Worm (Caenorhabditis elegans): ENCODE measurements around the gene R05H10.3.

- TF ChIP-seq mep-1 (tag; optimal IDR thresholded peaks at IDR 0.05) (peak; percentile 9), lin-32 (GFP tag; optimal IDR thresholded peaks at IDR 0.05) (no peak), lin-13 (tag; optimal IDR thresholded peaks at IDR 0.05) (no peak), nhr-28 (tag; optimal IDR thresholded peaks at IDR 0.05) (no peak)
Measured at ce11 chrII:14856922-14857321, 12.8 kb upstream of the R05H10.3 start, which contains the start of gene rbm-28.

All from whole organism, mixed stage, embryonic.